Worm (Caenorhabditis elegans) whole organism, mixed stage, embryonic: Measurements from ENCODE around the gene dct-8.

Experiments used
- mab-5 ChIP-seq: fragments of 150-350 bp; optimal IDR thresholded peaks from 2 replicates; lab custom pipeline; 2014; ENCODE audit warnings: missing biosample characterization, missing genetic modification characterization
- unc-62 ChIP-seq: fragments of 150-350 bp; optimal IDR thresholded peaks from 2 replicates; lab custom pipeline; 2014; ENCODE audit warnings: missing biosample characterization, missing genetic modification reagents, missing genetic modification characterization

DNA sequence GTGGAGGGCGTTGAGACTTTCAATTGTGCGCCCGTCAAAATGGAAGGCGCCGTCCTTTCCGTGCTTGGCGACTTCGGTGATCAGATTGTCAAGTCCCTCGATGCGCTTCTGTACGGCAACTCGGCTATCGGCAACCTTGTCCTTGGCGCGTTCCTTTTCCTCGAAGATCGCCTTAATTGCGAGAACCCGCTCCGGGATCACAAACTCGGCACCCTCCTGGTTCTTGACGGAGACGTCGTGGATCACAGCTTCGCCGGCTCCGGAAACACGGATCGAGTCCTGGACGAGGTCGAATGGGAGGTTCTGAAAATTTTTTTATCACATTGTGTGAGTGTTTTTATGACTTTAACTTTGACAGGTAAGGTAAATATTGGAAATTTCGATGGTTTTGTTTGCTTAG, 21.7 kb upstream of the dct-8 start:
- no peak for TF ChIP-seq mab-5
- no peak for TF ChIP-seq unc-62
